Worm (Caenorhabditis elegans) whole organism, mixed stage, embryonic: ENCODE data around the gene Y45G12B.3.

Experiments
- ces-1 ChIP-seq: fragments of 150-350 bp; optimal IDR thresholded peaks from 2 replicates; lab custom pipeline; 2014; ENCODE audit warnings: missing biosample characterization, missing genetic modification reagents, missing genetic modification characterization
- cnd-1 ChIP-seq: fragments of 200-800 bp; sonication (Bioruptor generic); optimal IDR thresholded peaks from 2 replicates; lab custom pipeline; 2018; ENCODE audit warnings: mild to moderate bottlenecking, missing genetic modification characterization, missing compliant biosample characterization
- drap-1 ChIP-seq: fragments of 200-800 bp; sonication (Bioruptor generic); optimal IDR thresholded peaks from 3 replicates; lab custom pipeline; 2018; ENCODE audit warnings: mild to moderate bottlenecking, missing genetic modification characterization, missing compliant biosample characterization
- lin-13 ChIP-seq: fragments of 150-350 bp; optimal IDR thresholded peaks from 2 replicates; lab custom pipeline; 2014; ENCODE audit warnings: missing biosample characterization, missing genetic modification characterization
- mep-1 ChIP-seq: fragments of 150-350 bp; optimal IDR thresholded peaks from 2 replicates; lab custom pipeline; 2017; ENCODE audit warnings: missing biosample characterization, missing genetic modification reagents, missing genetic modification characterization, inconsistent platforms
- mls-2 ChIP-seq: sonication (generic microtip); optimal IDR thresholded peaks from 2 replicates; lab custom pipeline; 2016; ENCODE audit warnings: mild to moderate bottlenecking, missing genetic modification characterization, moderate library complexity, missing compliant biosample characterization
- nhr-237 ChIP-seq: fragments of 150-350 bp; optimal IDR thresholded peaks from 2 replicates; lab custom pipeline; 2014; ENCODE audit warnings: missing biosample characterization, missing genetic modification characterization
- nhr-28 ChIP-seq: fragments of 150-350 bp; optimal IDR thresholded peaks from 2 replicates; lab custom pipeline; 2014; ENCODE audit warnings: missing biosample characterization, missing genetic modification characterization
- pha-4 ChIP-seq: fragments of 150-350 bp; optimal IDR thresholded peaks from 2 replicates; lab custom pipeline; 2018; ENCODE audit warnings: missing biosample characterization, missing genetic modification reagents, missing genetic modification characterization
- sptf-1 ChIP-seq: sonication (generic microtip); optimal IDR thresholded peaks from 2 replicates; lab custom pipeline; 2017; ENCODE audit warnings: mild to moderate bottlenecking, missing genetic modification characterization, moderate library complexity, missing compliant biosample characterization

Gene Y45G12B.3

DNA sequence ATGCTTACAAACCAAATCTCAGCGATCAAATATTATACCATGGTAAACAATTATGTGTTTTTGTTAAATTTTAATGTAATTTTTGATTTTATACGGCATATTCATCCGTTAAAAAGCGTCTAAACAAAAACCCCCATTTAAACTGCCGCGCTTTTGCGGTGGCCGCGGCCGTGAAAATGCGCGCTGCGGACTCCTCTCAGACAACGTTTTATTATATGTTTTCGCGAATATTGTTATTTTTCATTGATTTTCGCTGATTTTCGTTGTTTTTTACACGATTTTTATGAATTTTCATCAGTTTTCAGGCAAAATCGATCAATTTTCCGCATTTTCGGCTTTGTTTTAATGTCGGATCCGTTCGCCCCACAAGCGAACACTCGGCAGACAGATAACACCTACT lies 57.5 kb downstream of the Y45G12B.3 start, which contains the start of gene W02H5.19:
TSS of gene W02H5.19 (plus strand) at position 346 of the 400 bp plus-strand sequence.
- TF ChIP-seq ces-1 (GFP tag; lab: Kevin White, UChicago) (peak; percentile 26), pha-4 (tag; lab: Kevin White, UChicago) (peak; percentile 39), nhr-28 (tag; lab: Kevin White, UChicago) (no peak), sptf-1 (tag; lab: Kevin White, UChicago) (peak; percentile 44), cnd-1 (tag; lab: Kevin White, UChicago) (peak; percentile 2), mls-2 (peak; percentile 36), lin-13 (tag; lab: Kevin White, UChicago) (peak; percentile 6), mep-1 (tag; lab: Kevin White, UChicago) (peak; percentile 36), nhr-237 (tag; lab: Kevin White, UChicago) (peak; percentile 46), drap-1 (GFP tag; lab: Kevin White, UChicago) (no peak)
- TF ChIP-seq, all 35 proteins: peak for 8
